Worm (Caenorhabditis elegans) whole organism, early embryonic: ENCODE results near the gene T10B10.8.

Experiments
- B0310.2 ChIP-seq: sonication (generic microtip); optimal IDR thresholded peaks from 2 replicates; lab custom pipeline; 2016; ENCODE audit warnings: mild to moderate bottlenecking, missing genetic modification characterization, missing compliant biosample characterization
- F13C5.2 ChIP-seq: sonication (generic microtip); optimal IDR thresholded peaks from 2 replicates; lab custom pipeline; 2017; ENCODE audit warnings: mild to moderate bottlenecking, missing genetic modification characterization, inconsistent platforms, missing compliant biosample characterization
- aly-1 ChIP-seq: sonication (generic microtip); optimal IDR thresholded peaks from 2 replicates; lab custom pipeline; 2016; ENCODE audit warnings: missing genetic modification characterization, missing compliant biosample characterization
- ama-1 ChIP-seq: fragments of 150-350 bp; optimal IDR thresholded peaks from 2 replicates; lab custom pipeline; 2014
- ceh-13 ChIP-seq: fragments of 200-800 bp; sonication (Bioruptor generic); optimal IDR thresholded peaks from 2 replicates; lab custom pipeline; 2018; ENCODE audit warnings: mild to moderate bottlenecking, missing genetic modification characterization, missing compliant biosample characterization
- ceh-36 ChIP-seq: sonication (generic microtip); optimal IDR thresholded peaks from 2 replicates; lab custom pipeline; 2016; ENCODE audit warnings: missing genetic modification characterization, inconsistent platforms, missing compliant biosample characterization
- ets-7 ChIP-seq: sonication (generic microtip); optimal IDR thresholded peaks from 2 replicates; lab custom pipeline; 2016; ENCODE audit warnings: missing genotype, missing genetic modification characterization, missing compliant biosample characterization
- flt-1 ChIP-seq: fragments of 200-800 bp; sonication (Bioruptor generic); IDR thresholded peaks from 2 replicates; pipeline ENCODE4 v1.3.6; 2022; ENCODE audit warnings: missing genetic modification characterization, missing compliant biosample characterization
- hmbx-1 ChIP-seq: sonication (generic microtip); optimal IDR thresholded peaks from 2 replicates; lab custom pipeline; 2016; ENCODE audit warnings: mild to moderate bottlenecking, missing genetic modification characterization, missing compliant biosample characterization
- hmg-4 ChIP-seq: fragments of 200-800 bp; sonication (Bioruptor generic); optimal IDR thresholded peaks from 2 replicates; lab custom pipeline; 2018; ENCODE audit warnings: mild to moderate bottlenecking, missing genetic modification characterization, missing compliant biosample characterization
- hnd-1 ChIP-seq: sonication (generic microtip); optimal IDR thresholded peaks from 2 replicates; lab custom pipeline; 2016; ENCODE audit warnings: missing genetic modification characterization, missing compliant biosample characterization
- pes-1 ChIP-seq: fragments of 200-800 bp; sonication (Bioruptor generic); IDR thresholded peaks from 2 replicates; pipeline ENCODE4 v1.3.6; 2022; ENCODE audit warnings: missing genetic modification reagents, missing genetic modification characterization, missing compliant biosample characterization
- scrt-1 ChIP-seq: fragments of 200-800 bp; sonication (Bioruptor generic); IDR thresholded peaks from 2 replicates; pipeline ENCODE4 v1.3.6; 2022; ENCODE audit warnings: missing genetic modification characterization, missing compliant biosample characterization
- sea-1 ChIP-seq: fragments of 200-800 bp; sonication (Bioruptor generic); conservative IDR thresholded peaks from 2 replicates; pipeline ENCODE4 v1.3.6; 2022; ENCODE audit warnings: missing genetic modification characterization, missing compliant biosample characterization
- tbx-11 ChIP-seq: fragments of 200-800 bp; sonication (Bioruptor generic); IDR thresholded peaks from 2 replicates; pipeline ENCODE4 v1.3.6; 2022; ENCODE audit warnings: missing genetic modification characterization, missing compliant biosample characterization
- tbx-37 ChIP-seq: fragments of 200-800 bp; sonication (Bioruptor generic); conservative IDR thresholded peaks from 2 replicates; pipeline ENCODE4 v1.3.6; 2022; ENCODE audit warnings: missing genetic modification reagents, missing genetic modification characterization, missing compliant biosample characterization
- tra-4 ChIP-seq: sonication (generic microtip); optimal IDR thresholded peaks from 2 replicates; lab custom pipeline; 2017; ENCODE audit warnings: missing genetic modification characterization, missing compliant biosample characterization

T10B10.8 gene

ce11 chrX:15166122-15166521 is at the start of gene T10B10.8:
Gene T10B10.8, minus strand, starts transcription at chrX:15166222.
- TF ChIP-seq pes-1, result no peak
- no peak for TF ChIP-seq tra-4 (tag; lab: Kevin White, UChicago)
- no peak for TF ChIP-seq B0310.2 (tag; lab: Kevin White, UChicago)

ce11 chrX:15215272-15215671 is 49.2 kb upstream of the T10B10.8 start:
- TF ChIP-seq hnd-1 (tag; lab: Kevin White, UChicago) (no peak), ama-1 (lab: Kevin White, UChicago) (no peak), sea-1 (GFP tag; lab: Robert Waterston, UW) (no peak), tbx-37 (GFP tag; lab: Robert Waterston, UW) (no peak), hmg-4 (GFP tag; lab: Kevin White, UChicago) (no peak), aly-1 (tag; lab: Kevin White, UChicago) (no peak), ceh-36 (tag; lab: Kevin White, UChicago) (no peak), tra-4 (tag; lab: Kevin White, UChicago) (no peak), scrt-1 (GFP tag; lab: Robert Waterston, UW) (no peak), F13C5.2 (no peak), tbx-11 (no peak)

- TF ChIP-seq ceh-13 (GFP tag; lab: Kevin White, UChicago), result no peak
- TF ChIP-seq hmg-4 (GFP tag; lab: Kevin White, UChicago), result no peak
- no peak for TF ChIP-seq tra-4 (tag; lab: Kevin White, UChicago)
- no peak for TF ChIP-seq F13C5.2
- TF ChIP-seq flt-1 (GFP tag; lab: Robert Waterston, UW), result no peak
- no peak for TF ChIP-seq ama-1 (lab: Kevin White, UChicago)
- no peak for TF ChIP-seq scrt-1 (GFP tag; lab: Robert Waterston, UW)
- no peak for TF ChIP-seq B0310.2 (tag; lab: Kevin White, UChicago)
- no peak for TF ChIP-seq hnd-1 (tag; lab: Kevin White, UChicago)
- TF ChIP-seq tbx-11, result no peak
- TF ChIP-seq sea-1 (GFP tag; lab: Robert Waterston, UW), result no peak
These were observed 47.3 kb upstream of the T10B10.8 start, which contains the start of the genes H03A11.13 and famk-1 for ce11 chrX:15213182-15213829. Gene H03A11.13, minus strand, starts transcription at chrX:15213232. Gene famk-1, minus strand, starts transcription at chrX:15213259.

ce11 chrX:15200720-15201119 is 34.7 kb upstream of the T10B10.8 start:
- TF ChIP-seq aly-1 (tag; lab: Kevin White, UChicago) (no peak), sea-1 (GFP tag; lab: Robert Waterston, UW) (peak; percentile 70; the same call in 1 of the 2 replicates), ets-7 (no peak), tra-4 (tag; lab: Kevin White, UChicago) (no peak), B0310.2 (tag; lab: Kevin White, UChicago) (no peak), scrt-1 (GFP tag; lab: Robert Waterston, UW) (no peak; the same call in 1 of the 2 replicates), flt-1 (GFP tag; lab: Robert Waterston, UW) (peak; percentile 36; the same call in 1 of the 2 replicates), tbx-11 (0 out of 2 replicates have a peak, but pooled peaks have one; percentile 55), pes-1 (peak; percentile 70), tbx-37 (GFP tag; lab: Robert Waterston, UW) (0 out of 2 replicates have a peak, but pooled peaks have one; percentile 43), F13C5.2 (no peak)

- TF ChIP-seq ama-1 (lab: Kevin White, UChicago) (no peak), tra-4 (tag; lab: Kevin White, UChicago) (no peak), scrt-1 (GFP tag; lab: Robert Waterston, UW) (no peak), ceh-13 (GFP tag; lab: Kevin White, UChicago) (no peak), ets-7 (no peak), hmg-4 (GFP tag; lab: Kevin White, UChicago) (no peak), tbx-37 (GFP tag; lab: Robert Waterston, UW) (no peak), F13C5.2 (no peak), sea-1 (GFP tag; lab: Robert Waterston, UW) (no peak), tbx-11 (no peak), B0310.2 (tag; lab: Kevin White, UChicago) (no peak)
These were observed 34.1 kb upstream of the T10B10.8 start for ce11 chrX:15200146-15200545.

- TF ChIP-seq ama-1 (lab: Kevin White, UChicago), result no peak
- no peak for TF ChIP-seq ceh-36 (tag; lab: Kevin White, UChicago)
- no peak for TF ChIP-seq sea-1 (GFP tag; lab: Robert Waterston, UW)
- TF ChIP-seq hnd-1 (tag; lab: Kevin White, UChicago), result no peak
- TF ChIP-seq B0310.2 (tag; lab: Kevin White, UChicago), result no peak
- TF ChIP-seq scrt-1 (GFP tag; lab: Robert Waterston, UW), result no peak
- TF ChIP-seq tbx-37 (GFP tag; lab: Robert Waterston, UW), result no peak
- TF ChIP-seq aly-1 (tag; lab: Kevin White, UChicago), result no peak
- no peak for TF ChIP-seq tra-4 (tag; lab: Kevin White, UChicago)
- no peak for TF ChIP-seq hmg-4 (GFP tag; lab: Kevin White, UChicago)
- no peak for TF ChIP-seq ets-7
- TF ChIP-seq flt-1 (GFP tag; lab: Robert Waterston, UW), result no peak
- TF ChIP-seq hmbx-1 (tag; lab: Kevin White, UChicago), result no peak
- TF ChIP-seq pes-1, result no peak
These were observed 33.0 kb upstream of the T10B10.8 start, which contains the start of gene snt-7 for ce11 chrX:15199052-15199451. Gene snt-7, minus strand, starts transcription at chrX:15199152.

- TF ChIP-seq ets-7 (no peak), tra-4 (tag; lab: Kevin White, UChicago) (no peak), hmbx-1 (tag; lab: Kevin White, UChicago) (no peak), ama-1 (lab: Kevin White, UChicago) (no peak), sea-1 (GFP tag; lab: Robert Waterston, UW) (no peak), pes-1 (no peak), scrt-1 (GFP tag; lab: Robert Waterston, UW) (no peak), aly-1 (tag; lab: Kevin White, UChicago) (no peak), hmg-4 (GFP tag; lab: Kevin White, UChicago) (no peak), tbx-11 (no peak), B0310.2 (tag; lab: Kevin White, UChicago) (no peak), tbx-37 (GFP tag; lab: Robert Waterston, UW) (no peak), ceh-36 (tag; lab: Kevin White, UChicago) (no peak), ceh-13 (GFP tag; lab: Kevin White, UChicago) (no peak), hnd-1 (tag; lab: Kevin White, UChicago) (no peak), F13C5.2 (no peak), flt-1 (GFP tag; lab: Robert Waterston, UW) (no peak)
These were observed 28.3 kb upstream of the T10B10.8 start, which contains the start of gene phat-6 for ce11 chrX:15194283-15194682. Gene phat-6, minus strand, starts transcription at chrX:15194383.
